Fruit fly (Drosophila melanogaster): ENCODE results near the gene CG8188.

Gene CG8188

dm6 chrX:17712995-17713739, 10.3 kb upstream of the CG8188 start:
- TF ChIP-seq rn (GFP tag; IDR thresholded peaks at IDR 0.05), result no peak
- TF ChIP-seq CG8159 (tag; optimal IDR thresholded peaks at IDR 0.05), result peak; percentile 39
- no peak for TF ChIP-seq CG15710 (tag; optimal IDR thresholded peaks at IDR 0.05)
- peak; percentile 54 for TF ChIP-seq CG8301 (tag; optimal IDR thresholded peaks at IDR 0.05)
- TF ChIP-seq CG4496 (GFP tag; IDR thresholded peaks at IDR 0.05), result peak; percentile 62
- peak; percentile 3 for TF ChIP-seq Pif1B (GFP tag; optimal IDR thresholded peaks at IDR 0.05)
- TF ChIP-seq CG9948 (tag; optimal IDR thresholded peaks at IDR 0.05), result peak; percentile 18
- no peak for TF ChIP-seq D1 (tag; optimal IDR thresholded peaks at IDR 0.05)
- peak; percentile 44 for TF ChIP-seq CG17806 (tag; optimal IDR thresholded peaks at IDR 0.05)
- no peak for TF ChIP-seq Snoo (tag; optimal IDR thresholded peaks at IDR 0.05)
- TF ChIP-seq Ets98B (GFP tag; IDR thresholded peaks at IDR 0.05), result peak; percentile 8; the same call in 1 of the 2 replicates
- peak; percentile 70 for TF ChIP-seq CG14655 (GFP tag; optimal IDR thresholded peaks at IDR 0.05)
- TF ChIP-seq CG13204 (GFP tag; optimal IDR thresholded peaks at IDR 0.05), result no peak

- TF ChIP-seq fd96Ca (GFP tag; IDR thresholded peaks at IDR 0.05), result no peak
- TF ChIP-seq Pif1B (GFP tag; optimal IDR thresholded peaks at IDR 0.05), result no peak
- no peak for TF ChIP-seq EcR (GFP tag; optimal IDR thresholded peaks at IDR 0.05)
- no peak for TF ChIP-seq rn (GFP tag; IDR thresholded peaks at IDR 0.05)
- TF ChIP-seq CG32121 (GFP tag; IDR thresholded peaks at IDR 0.05), result no peak
- TF ChIP-seq CG9948 (tag; optimal IDR thresholded peaks at IDR 0.05), result peak; percentile 11
- no peak for TF ChIP-seq CG10348 (GFP tag; IDR thresholded peaks at IDR 0.05)
Measured at dm6 chrX:17712466-17712865, 9.6 kb upstream of the CG8188 start.

DNA sequence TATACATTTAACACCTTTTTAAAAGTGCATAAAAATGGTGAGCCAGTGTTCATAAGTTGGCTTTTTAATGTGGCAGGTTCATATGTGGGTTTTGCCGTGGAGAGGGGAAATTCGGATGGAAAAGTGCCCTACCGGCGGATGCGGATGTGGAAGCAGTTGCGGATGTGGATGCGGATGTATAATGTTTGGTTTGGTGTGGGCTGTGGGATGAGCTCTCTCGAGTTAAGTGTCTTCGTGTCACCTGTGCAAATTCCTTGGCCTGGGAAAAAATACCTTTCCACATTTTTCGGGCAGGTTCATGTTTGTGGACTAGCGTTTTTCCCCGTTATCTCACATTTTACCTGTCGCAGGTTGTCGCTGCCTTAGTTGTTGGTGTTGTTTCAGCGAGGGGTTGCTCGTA, 9.1 kb upstream of the CG8188 start:
- TF ChIP-seq CG12605 (GFP tag; IDR thresholded peaks at IDR 0.05) (no peak), CG9948 (tag; optimal IDR thresholded peaks at IDR 0.05) (no peak), CG8301 (tag; optimal IDR thresholded peaks at IDR 0.05) (no peak), fd96Ca (GFP tag; IDR thresholded peaks at IDR 0.05) (no peak), Pif1B (GFP tag; optimal IDR thresholded peaks at IDR 0.05) (no peak), CG13204 (GFP tag; optimal IDR thresholded peaks at IDR 0.05) (no peak), CG8159 (tag; optimal IDR thresholded peaks at IDR 0.05) (no peak), CG34367 (tag; optimal IDR thresholded peaks at IDR 0.05) (no peak), CG17806 (tag; optimal IDR thresholded peaks at IDR 0.05) (no peak), Ets98B (GFP tag; IDR thresholded peaks at IDR 0.05) (no peak), Snoo (tag; optimal IDR thresholded peaks at IDR 0.05) (no peak), CG4496 (GFP tag; IDR thresholded peaks at IDR 0.05) (no peak), CG14655 (GFP tag; optimal IDR thresholded peaks at IDR 0.05) (no peak), CG15710 (tag; optimal IDR thresholded peaks at IDR 0.05) (no peak)

dm6 chrX:17710273-17711085, 7.7 kb upstream of the CG8188 start:
- TF ChIP-seq EcR (GFP tag; optimal IDR thresholded peaks at IDR 0.05) (no peak), fd96Ca (GFP tag; IDR thresholded peaks at IDR 0.05) (no peak), CG10348 (GFP tag; IDR thresholded peaks at IDR 0.05) (no peak), CG9948 (tag; optimal IDR thresholded peaks at IDR 0.05) (no peak), rn (GFP tag; IDR thresholded peaks at IDR 0.05) (no peak), Ets98B (GFP tag; IDR thresholded peaks at IDR 0.05) (no peak), gl (tag; optimal IDR thresholded peaks at IDR 0.05) (no peak), CG13204 (GFP tag; optimal IDR thresholded peaks at IDR 0.05) (no peak), Snoo (tag; optimal IDR thresholded peaks at IDR 0.05) (no peak), D1 (tag; optimal IDR thresholded peaks at IDR 0.05) (no peak), CG8301 (tag; optimal IDR thresholded peaks at IDR 0.05) (no peak), Pif1B (GFP tag; optimal IDR thresholded peaks at IDR 0.05) (no peak), CG8159 (tag; optimal IDR thresholded peaks at IDR 0.05) (no peak), CG34367 (tag; optimal IDR thresholded peaks at IDR 0.05) (no peak), CG12605 (GFP tag; IDR thresholded peaks at IDR 0.05) (no peak)

- no peak for TF ChIP-seq Pif1A (GFP tag; optimal IDR thresholded peaks at IDR 0.05)
- peak; percentile 1 for TF ChIP-seq Snoo (tag; optimal IDR thresholded peaks at IDR 0.05)
- TF ChIP-seq CG8159 (tag; optimal IDR thresholded peaks at IDR 0.05), result peak; percentile 20
- TF ChIP-seq CG13204 (GFP tag; optimal IDR thresholded peaks at IDR 0.05), result no peak
- TF ChIP-seq CG10348 (GFP tag; IDR thresholded peaks at IDR 0.05), result no peak
- TF ChIP-seq Ets98B (GFP tag; IDR thresholded peaks at IDR 0.05), result peak; percentile 53; the same call in 1 of the 2 replicates
- no peak for TF ChIP-seq CG17806 (tag; optimal IDR thresholded peaks at IDR 0.05)
- no peak for TF ChIP-seq fd96Ca (GFP tag; IDR thresholded peaks at IDR 0.05)
- no peak for TF ChIP-seq D1 (tag; optimal IDR thresholded peaks at IDR 0.05)
- TF ChIP-seq CG4496 (GFP tag; IDR thresholded peaks at IDR 0.05), result peak; percentile 41; the same call in 1 of the 3 replicates
- TF ChIP-seq CG32121 (GFP tag; IDR thresholded peaks at IDR 0.05), result no peak
- TF ChIP-seq CG8301 (tag; optimal IDR thresholded peaks at IDR 0.05), result no peak
- peak; percentile 44 for TF ChIP-seq CG12605 (GFP tag; IDR thresholded peaks at IDR 0.05)
- TF ChIP-seq Pif1B (GFP tag; optimal IDR thresholded peaks at IDR 0.05), result no peak
- TF ChIP-seq CG9948 (tag; optimal IDR thresholded peaks at IDR 0.05), result no peak
- TF ChIP-seq CG14655 (GFP tag; optimal IDR thresholded peaks at IDR 0.05), result no peak
- no peak for TF ChIP-seq EcR (GFP tag; optimal IDR thresholded peaks at IDR 0.05)
- no peak for TF ChIP-seq rn (GFP tag; IDR thresholded peaks at IDR 0.05)
- no peak for TF ChIP-seq gl (tag; optimal IDR thresholded peaks at IDR 0.05)
Measured at dm6 chrX:17709546-17710272, 6.9 kb upstream of the CG8188 start, which contains the start of the genes CG8173 and raskol. Gene CG8173 (minus strand): TSS chrX:17709653. Gene raskol (plus strand): TSS chrX:17710144.
